Worm (Caenorhabditis elegans) whole organism, dauer: Measurements from ENCODE around the gene Y51A2A.5.
"Not testable (repeated sequence)": the region's sequence is repeated elsewhere in the genome, so short reads cannot be mapped to it uniquely, and the experiment has no call there.

ENCODE experiments used
- unc-62 ChIP-seq: sonication (generic microtip); optimal IDR thresholded peaks from 2 replicates; lab custom pipeline; 2017; ENCODE audit warnings: missing biosample characterization, missing genetic modification reagents, missing genetic modification characterization

Y51A2A.5 gene

DNA sequence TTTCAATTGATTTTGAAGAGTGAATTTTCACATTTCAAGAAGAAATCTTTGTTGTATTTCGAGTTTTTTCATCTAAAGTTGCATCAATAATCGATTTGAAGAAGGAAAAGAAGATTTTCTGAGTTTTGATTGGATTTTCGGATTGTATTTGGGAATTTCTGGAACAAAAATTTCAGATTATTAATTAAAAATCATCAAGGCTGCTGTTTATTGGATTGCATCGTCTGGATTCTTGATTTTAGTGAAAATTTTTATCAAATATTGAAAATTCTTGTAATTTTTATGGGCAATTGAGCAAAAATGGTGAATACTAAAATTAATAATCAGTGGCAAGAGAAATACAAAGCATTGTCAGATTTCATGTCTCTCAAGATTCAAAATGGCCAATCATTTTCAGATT is at the start of gene Y51A2A.5:
Y51A2A.5 (plus strand) TSS at position 301 of the 400 bp plus-strand sequence.
- TF ChIP-seq unc-62: no peak

- no peak for TF ChIP-seq unc-62
Observed at ce11 chrV:18252239-18252638, 46.4 kb upstream of the Y51A2A.5 start, which contains the start of gene R10E8.1. Gene R10E8.1 (minus strand): TSS chrV:18252416.

- TF ChIP-seq unc-62: no peak
Observed at ce11 chrV:18253494-18253893, 45.1 kb upstream of the Y51A2A.5 start, which contains the start of gene R10E8.2. Gene R10E8.2 (plus strand): TSS chrV:18253794.

- TF ChIP-seq unc-62: no peak
Observed at ce11 chrV:18254483-18254882, 44.1 kb upstream of the Y51A2A.5 start, which contains the start of gene R10E8.5. Gene R10E8.5 (plus strand): TSS chrV:18254783.

- no peak for TF ChIP-seq unc-62
Observed at ce11 chrV:18265514-18265913, 33.1 kb upstream of the Y51A2A.5 start.

- TF ChIP-seq unc-62: no peak
Observed at ce11 chrV:18266238-18266637, 32.4 kb upstream of the Y51A2A.5 start, which contains the start of gene R10E8.6. Gene R10E8.6 (minus strand): TSS chrV:18266391.

ce11 chrV:18268744-18269143 is 29.9 kb upstream of the Y51A2A.5 start, which contains the start of gene fbxa-213:
Gene fbxa-213 (minus strand): TSS chrV:18268844.
- no peak for TF ChIP-seq unc-62

DNA sequence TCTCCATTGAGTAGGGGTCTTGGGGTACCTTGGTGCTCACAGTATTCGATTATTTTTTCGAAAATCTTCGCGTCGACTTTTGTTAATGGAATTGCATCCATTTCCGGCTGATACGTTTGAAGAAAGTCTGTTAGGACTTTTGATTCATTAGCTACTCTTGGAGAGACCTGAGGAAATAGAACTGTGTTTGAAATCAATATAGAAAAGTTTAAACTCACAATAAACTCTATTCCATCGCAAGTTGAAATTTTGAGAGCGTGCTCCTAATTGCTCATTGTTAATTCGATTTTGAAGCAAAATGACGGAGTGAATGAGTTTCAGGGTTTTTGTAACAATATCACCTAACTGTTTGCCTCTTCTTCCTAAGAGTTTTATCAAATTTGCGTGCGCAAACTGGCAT is 28.7 kb upstream of the Y51A2A.5 start, which contains the start of gene skr-6:
skr-6 (minus strand) TSS at position 101 of the 400 bp plus-strand sequence.
- TF ChIP-seq unc-62: no peak

- no peak for TF ChIP-seq unc-62
Observed at ce11 chrV:18270403-18270802, 28.2 kb upstream of the Y51A2A.5 start, which contains the start of gene Y37H2C.4. Gene Y37H2C.4 (plus strand): TSS chrV:18270703.

ce11 chrV:18280778-18281177 is 17.8 kb upstream of the Y51A2A.5 start, which contains the start of gene Y51A2A.16:
Gene Y51A2A.16 (minus strand): TSS chrV:18280878.
- no peak for TF ChIP-seq unc-62

- TF ChIP-seq unc-62: no peak
Observed at ce11 chrV:18282597-18282996, 16.0 kb upstream of the Y51A2A.5 start, which contains the start of gene clec-247. Gene clec-247 (plus strand): TSS chrV:18282897.

DNA sequence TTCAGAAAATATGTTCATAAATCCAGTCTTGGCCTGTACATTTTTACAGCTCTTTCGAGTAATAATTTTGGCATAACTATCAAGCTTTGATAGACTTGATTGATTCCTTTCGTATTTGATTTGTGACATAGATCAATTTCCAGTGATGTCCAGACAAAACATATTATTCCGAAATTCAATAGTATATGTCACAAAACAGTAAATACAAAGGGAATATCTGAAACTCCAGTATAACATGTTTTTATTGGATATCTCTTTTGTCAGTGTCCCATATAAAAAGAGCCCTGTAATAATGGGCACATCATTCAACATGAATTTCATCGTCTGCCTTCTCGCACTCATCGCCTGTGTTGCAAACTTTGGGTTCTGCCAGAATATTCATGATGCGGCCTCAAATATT is 8.0 kb upstream of the Y51A2A.5 start, which contains the start of gene Y51A2A.4:
Y51A2A.4 (plus strand) TSS at position 301 of the 400 bp plus-strand sequence.
- no peak for TF ChIP-seq unc-62

ce11 chrV:18292295-18292694 is 6.3 kb upstream of the Y51A2A.5 start, which contains the start of gene Y51A2A.12:
Gene Y51A2A.12 (plus strand): TSS chrV:18292595.
- no peak for TF ChIP-seq unc-62

DNA sequence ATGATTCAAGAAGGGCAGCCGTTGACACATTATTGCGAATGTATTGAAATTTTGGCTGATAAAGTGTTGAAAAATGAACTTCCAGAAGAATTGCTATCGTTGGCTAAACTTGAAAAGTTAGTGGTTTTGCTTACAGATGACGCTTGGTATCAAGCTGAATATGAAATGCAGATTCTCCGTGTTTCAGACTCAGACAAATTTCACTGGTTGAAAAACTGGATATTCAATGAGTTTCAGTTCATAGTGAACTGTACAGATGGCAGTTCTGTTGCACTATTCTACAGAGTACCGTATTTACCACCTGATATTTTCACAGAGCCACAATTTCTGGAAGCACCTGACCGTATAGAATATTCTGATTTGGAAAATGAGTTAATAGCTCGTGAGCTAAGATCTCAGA is 707 bp downstream of the Y51A2A.5 start:
- TF ChIP-seq unc-62: no peak

- not testable (repeated sequence) for TF ChIP-seq unc-62
Observed at ce11 chrV:18302414-18302813, 3.8 kb downstream of the Y51A2A.5 start, which contains the start of gene Y51A2A.6. Gene Y51A2A.6 (plus strand): TSS chrV:18302714.

DNA sequence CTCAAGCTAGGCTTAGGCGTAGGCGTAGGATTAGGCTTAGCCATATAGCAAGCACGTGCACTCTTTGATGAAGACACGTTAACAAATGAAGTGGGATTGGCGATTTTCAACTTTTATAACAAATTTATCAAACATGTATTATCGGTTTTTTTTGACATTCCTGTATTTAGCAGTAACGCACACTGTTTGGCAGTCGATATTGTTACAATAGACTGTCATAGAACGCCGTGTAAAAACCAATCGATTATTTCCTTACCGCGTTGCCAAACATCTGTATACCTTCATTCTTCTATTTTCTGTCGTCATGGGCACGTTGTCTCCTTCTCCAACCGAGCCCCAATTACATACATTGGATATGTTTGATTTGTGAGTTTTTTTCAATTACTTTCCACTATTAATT is 19.7 kb downstream of the Y51A2A.5 start, which contains the start of gene fbxb-119:
fbxb-119 (plus strand) TSS at position 301 of the 400 bp plus-strand sequence.
- no peak for TF ChIP-seq unc-62

ce11 chrV:18323231-18323630 is 24.6 kb downstream of the Y51A2A.5 start, which contains the start of gene B0462.5:
Gene B0462.5 (minus strand): TSS chrV:18323331.
- no peak for TF ChIP-seq unc-62

DNA sequence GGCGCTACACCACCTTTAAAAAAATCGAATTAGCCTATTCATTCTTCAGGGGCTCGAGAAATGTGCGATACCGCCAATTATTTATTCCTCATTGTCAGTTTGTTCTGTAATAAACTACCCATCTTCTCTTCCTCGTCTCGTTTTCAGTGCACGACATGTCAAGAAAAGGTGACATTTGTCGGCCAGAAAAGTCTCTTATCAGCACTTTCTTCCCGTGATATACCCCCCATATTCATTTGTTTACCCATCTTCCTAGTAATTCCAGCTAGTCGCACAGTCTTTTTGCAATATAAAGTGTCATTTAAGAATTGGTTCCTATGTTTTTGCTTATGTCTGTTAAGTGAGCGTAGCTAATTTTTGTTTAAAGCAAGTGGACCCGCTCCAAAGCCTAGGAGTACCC is 25.9 kb downstream of the Y51A2A.5 start:
- no peak for TF ChIP-seq unc-62
